Worm (Caenorhabditis elegans) whole organism, young adult: ENCODE data around the gene chw-1.
"Not testable (repeated sequence)": the region's sequence is repeated elsewhere in the genome, so short reads cannot be mapped to it uniquely, and the experiment has no call there.

ENCODE experiments used
- B0019.2 ChIP-seq: fragments of 200-800 bp; sonication (Bioruptor generic); conservative IDR thresholded peaks from 2 replicates; pipeline ENCODE4 v1.3.6; 2022; ENCODE audit warnings: missing genetic modification reagents, missing genetic modification characterization, missing compliant biosample characterization
- B0336.3 ChIP-seq: fragments of 200-800 bp; sonication (Bioruptor generic); IDR thresholded peaks from 2 replicates; pipeline ENCODE4 v1.3.6; 2022; ENCODE audit warnings: missing genetic modification characterization, missing compliant biosample characterization
- F22D6.2 ChIP-seq: sonication (generic microtip); optimal IDR thresholded peaks from 2 replicates; lab custom pipeline; 2016; ENCODE audit warnings: mild to moderate bottlenecking, missing genetic modification characterization, missing compliant biosample characterization
- F55B11.4 ChIP-seq: sonication (generic microtip); optimal IDR thresholded peaks from 2 replicates; lab custom pipeline; 2016; ENCODE audit warnings: missing compliant biosample characterization, missing genetic modification characterization, borderline replicate concordance; ENCODE audit not compliant: insufficient read depth
- K11D2.4 ChIP-seq: fragments of 200-800 bp; sonication (Bioruptor generic); IDR thresholded peaks from 2 replicates; pipeline ENCODE4 v1.3.6; 2022; ENCODE audit warnings: missing genetic modification reagents, missing genetic modification characterization, missing compliant biosample characterization
- K12H6.12 ChIP-seq: fragments of 200-800 bp; sonication (Bioruptor generic); optimal IDR thresholded peaks from 2 replicates; lab custom pipeline; 2018; ENCODE audit warnings: mild to moderate bottlenecking, missing genetic modification characterization, missing compliant biosample characterization
- Y53F4B.3 ChIP-seq: fragments of 200-800 bp; sonication (Bioruptor generic); IDR thresholded peaks from 2 replicates; pipeline ENCODE4 v1.3.6; 2022; ENCODE audit warnings: missing genetic modification reagents, missing genetic modification characterization, missing compliant biosample characterization
- Y79H2A.3 ChIP-seq: fragments of 200-800 bp; sonication (Bioruptor generic); conservative IDR thresholded peaks from 2 replicates; pipeline ENCODE4 v1.3.6; 2022; ENCODE audit warnings: missing genetic modification reagents, missing genetic modification characterization, missing compliant biosample characterization
- Y95B8A.8 ChIP-seq: fragments of 200-800 bp; sonication (Bioruptor generic); IDR thresholded peaks from 2 replicates; pipeline ENCODE4 v1.3.6; 2022; ENCODE audit warnings: missing genetic modification reagents, missing genetic modification characterization, missing compliant biosample characterization
- ama-1 ChIP-seq, 3 experiments: fragments of 150-350 bp in 1 of 3; sonication (generic microtip) in 2 of 3; optimal IDR thresholded peaks; 2 replicates each; lab custom pipeline; 2014 to 2018; ENCODE audit warnings: missing biosample characterization in 2 of 3, missing genetic modification characterization in 2 of 3, missing genetic modification reagents in 2 of 3
- aptf-3 ChIP-seq: fragments of 200-800 bp; sonication (Bioruptor generic); IDR thresholded peaks from 2 replicates; pipeline ENCODE4 v1.3.6; 2022; ENCODE audit warnings: missing genetic modification characterization, missing compliant biosample characterization
- athp-1 ChIP-seq: sonication (generic microtip); optimal IDR thresholded peaks from 2 replicates; lab custom pipeline; 2017; ENCODE audit warnings: mild to moderate bottlenecking, missing genetic modification characterization, missing compliant biosample characterization
- attf-6 ChIP-seq: fragments of 200-800 bp; sonication (Bioruptor generic); IDR thresholded peaks from 2 replicates; pipeline ENCODE4 v1.3.6; 2022; ENCODE audit warnings: missing genetic modification reagents, missing genetic modification characterization, missing compliant biosample characterization
- ccch-3 ChIP-seq: fragments of 200-800 bp; sonication (Bioruptor generic); optimal IDR thresholded peaks from 2 replicates; lab custom pipeline; 2018; ENCODE audit warnings: mild to moderate bottlenecking, missing genetic modification characterization, missing compliant biosample characterization
- ceh-79 ChIP-seq: sonication (generic microtip); optimal IDR thresholded peaks from 2 replicates; lab custom pipeline; 2017; ENCODE audit warnings: mild to moderate bottlenecking, missing genetic modification characterization, missing compliant biosample characterization
- egrh-3 ChIP-seq: fragments of 200-800 bp; sonication (Bioruptor generic); IDR thresholded peaks from 2 replicates; pipeline ENCODE4 v1.3.6; 2022; ENCODE audit warnings: missing genetic modification reagents, missing genetic modification characterization, missing compliant biosample characterization
- fkh-3 ChIP-seq: sonication (generic microtip); optimal IDR thresholded peaks from 2 replicates; lab custom pipeline; 2016; ENCODE audit warnings: mild to moderate bottlenecking, missing genetic modification characterization, missing compliant biosample characterization
- hlh-26 ChIP-seq: fragments of 200-800 bp; sonication (Bioruptor generic); conservative IDR thresholded peaks from 2 replicates; pipeline ENCODE4 v1.3.6; 2022; ENCODE audit warnings: missing genetic modification reagents, missing genetic modification characterization, missing compliant biosample characterization
- hmg-1.2 ChIP-seq: fragments of 200-800 bp; sonication (Bioruptor generic); IDR thresholded peaks from 2 replicates; pipeline ENCODE4 v1.3.6; 2022; ENCODE audit warnings: missing genetic modification reagents, missing genetic modification characterization, missing compliant biosample characterization
- hrde-1 ChIP-seq: sonication (generic microtip); optimal IDR thresholded peaks from 2 replicates; lab custom pipeline; 2016; ENCODE audit warnings: missing genetic modification characterization, mild to moderate bottlenecking, missing compliant biosample characterization, moderate library complexity, missing genotype, missing genetic modification reagents, borderline replicate concordance
- hsf-1 ChIP-seq: fragments of 200-800 bp; sonication (Bioruptor generic); IDR thresholded peaks from 2 replicates; pipeline ENCODE4 v1.3.6; 2022; ENCODE audit warnings: missing genetic modification reagents, missing genetic modification characterization, missing compliant biosample characterization
- lin-26 ChIP-seq: fragments of 200-800 bp; sonication (Bioruptor generic); IDR thresholded peaks from 2 replicates; pipeline ENCODE4 v1.3.6; 2022; ENCODE audit warnings: missing genetic modification reagents, missing genetic modification characterization, missing compliant biosample characterization
- mes-4 ChIP-seq: sonication (generic microtip); optimal IDR thresholded peaks from 2 replicates; lab custom pipeline; 2016; ENCODE audit warnings: missing genotype, missing genetic modification characterization, missing compliant biosample characterization
- mxl-1 ChIP-seq: sonication (generic microtip); optimal IDR thresholded peaks from 2 replicates; lab custom pipeline; 2016; ENCODE audit warnings: missing genetic modification characterization, missing compliant biosample characterization
- nfya-2 ChIP-seq: fragments of 200-800 bp; sonication (Bioruptor generic); IDR thresholded peaks from 2 replicates; pipeline ENCODE4 v1.3.6; 2022; ENCODE audit warnings: missing genetic modification reagents, missing genetic modification characterization, missing compliant biosample characterization
- nfyb-1 ChIP-seq: fragments of 200-800 bp; sonication (Bioruptor generic); IDR thresholded peaks from 2 replicates; pipeline ENCODE4 v1.3.6; 2022; ENCODE audit warnings: missing genetic modification reagents, missing genetic modification characterization, missing compliant biosample characterization
- nhr-27 ChIP-seq: fragments of 200-800 bp; sonication (Bioruptor generic); optimal IDR thresholded peaks from 2 replicates; lab custom pipeline; 2018; ENCODE audit warnings: mild to moderate bottlenecking, missing genetic modification characterization, moderate library complexity, missing compliant biosample characterization
- pbrm-1 ChIP-seq: fragments of 200-800 bp; sonication (Bioruptor generic); IDR thresholded peaks from 2 replicates; pipeline ENCODE4 v1.3.6; 2022; ENCODE audit warnings: missing genetic modification reagents, missing genetic modification characterization, missing compliant biosample characterization
- sdz-38 ChIP-seq: sonication (generic microtip); optimal IDR thresholded peaks from 2 replicates; lab custom pipeline; 2016; ENCODE audit warnings: missing genotype, missing genetic modification characterization, missing compliant biosample characterization
- sea-2 ChIP-seq: fragments of 200-800 bp; sonication (Bioruptor generic); IDR thresholded peaks from 2 replicates; pipeline ENCODE4 v1.3.6; 2022; ENCODE audit warnings: missing genetic modification characterization, missing compliant biosample characterization
- snpc-1.1 ChIP-seq: sonication (generic microtip); optimal IDR thresholded peaks from 2 replicates; lab custom pipeline; 2017; ENCODE audit warnings: missing genetic modification characterization, mild to moderate bottlenecking, missing compliant biosample characterization, antibody characterized with exemption, moderate library complexity, missing genotype, missing genetic modification reagents; ENCODE audit not compliant: insufficient read depth
- snpc-1.3 ChIP-seq: sonication (generic microtip); optimal IDR thresholded peaks from 2 replicates; lab custom pipeline; 2017; ENCODE audit warnings: missing genetic modification characterization, mild to moderate bottlenecking, missing compliant biosample characterization, antibody characterized with exemption, moderate library complexity, missing genotype, missing genetic modification reagents; ENCODE audit not compliant: insufficient read depth
- snpc-4 ChIP-seq, 5 experiments: fragments of 150-350 bp in 1 of 5; sonication (generic microtip) in 4 of 5; optimal IDR thresholded peaks; 2 replicates each; lab custom pipeline; 2014 to 2018; ENCODE audit warnings: missing genetic modification characterization in 5 of 5, missing biosample characterization in 3 of 5, antibody characterized with exemption in 2 of 5, mild to moderate bottlenecking in 2 of 5, missing compliant biosample characterization in 2 of 5, missing genotype in 2 of 5, moderate library complexity in 2 of 5, missing genetic modification reagents in 1 of 5
- unc-62 ChIP-seq: fragments of 150-350 bp; optimal IDR thresholded peaks from 2 replicates; lab custom pipeline; 2014; ENCODE audit warnings: missing biosample characterization, missing genetic modification reagents, missing genetic modification characterization
- zfh-2 ChIP-seq: fragments of 200-800 bp; sonication (Bioruptor generic); conservative IDR thresholded peaks from 2 replicates; pipeline ENCODE4 v1.3.6; 2022; ENCODE audit warnings: missing genetic modification reagents, missing genetic modification characterization, missing compliant biosample characterization
- ztf-18 ChIP-seq: sonication (generic microtip); optimal IDR thresholded peaks from 2 replicates; lab custom pipeline; 2016; ENCODE audit warnings: missing genotype, mild to moderate bottlenecking, missing genetic modification characterization, missing compliant biosample characterization
- ztf-25 ChIP-seq: fragments of 200-800 bp; sonication (Bioruptor generic); IDR thresholded peaks from 2 replicates; pipeline ENCODE4 v1.3.6; 2022; ENCODE audit warnings: missing genetic modification reagents, missing genetic modification characterization, missing compliant biosample characterization
- ztf-6 ChIP-seq: fragments of 200-800 bp; sonication (Bioruptor generic); IDR thresholded peaks from 2 replicates; pipeline ENCODE4 v1.3.6; 2022; ENCODE audit warnings: missing genetic modification reagents, missing genetic modification characterization, missing compliant biosample characterization

chw-1 gene

ce11 chrV:10456801-10457200 lies 5.3 kb upstream of the chw-1 start:
- TF ChIP-seq attf-6 (GFP tag; lab: Robert Waterston, UW) (peak; percentile 76; the same call in 1 of the 2 replicates), pbrm-1 (peak; percentile 47; the same call in 1 of the 2 replicates), hmg-1.2 (GFP tag; lab: Robert Waterston, UW) (peak; percentile 69), snpc-1.1 (tag; lab: Kevin White, UChicago) (peak; percentile 62), snpc-4 (tag; optimal IDR thresholded peaks at IDR 0.05; lab: Kevin White, UChicago) (peak in 3 of 4 experiments; percentile 45 to 85 (median 72))
- TF ChIP-seq snpc-4 (GFP tag; optimal IDR thresholded peaks at IDR 0.05; lab: Kevin White, UChicago) = not testable (repeated sequence)

ce11 chrV:10457247-10457646 lies 4.8 kb upstream of the chw-1 start, which contains the start of gene F22E12.1:
F22E12.1 (minus strand) TSS chrV:10457347.
- no peak for TF ChIP-seq pbrm-1
- no peak for TF ChIP-seq nhr-27 (tag; lab: Kevin White, UChicago)
- TF ChIP-seq F55B11.4 (tag; lab: Kevin White, UChicago) = no peak
- no peak for TF ChIP-seq sea-2
- no peak for TF ChIP-seq lin-26 (GFP tag; lab: Robert Waterston, UW)

- TF ChIP-seq pbrm-1 (no peak), nhr-27 (tag; lab: Kevin White, UChicago) (no peak), aptf-3 (GFP tag; lab: Robert Waterston, UW) (no peak), nfya-2 (no peak), ccch-3 (GFP tag; lab: Kevin White, UChicago) (no peak), F22D6.2 (tag; lab: Kevin White, UChicago) (no peak), mes-4 (tag; lab: Kevin White, UChicago) (no peak), sdz-38 (no peak), fkh-3 (tag; lab: Kevin White, UChicago) (no peak), unc-62 (no peak), B0336.3 (GFP tag; lab: Robert Waterston, UW) (no peak), hsf-1 (GFP tag; lab: Robert Waterston, UW) (no peak), egrh-3 (GFP tag; lab: Robert Waterston, UW) (no peak), Y53F4B.3 (GFP tag; lab: Robert Waterston, UW) (no peak), lin-26 (GFP tag; lab: Robert Waterston, UW) (no peak), ztf-6 (GFP tag; lab: Robert Waterston, UW) (no peak), snpc-1.3 (tag; lab: Kevin White, UChicago) (no peak)
Observed at ce11 chrV:10460685-10461084, 1.4 kb upstream of the chw-1 start.

ce11 chrV:10463276-10463675 lies 1.2 kb downstream of the chw-1 start, which contains the start of gene F22E12.3:
F22E12.3 (minus strand) TSS chrV:10463376.
- no peak for TF ChIP-seq nfyb-1 (GFP tag; lab: Robert Waterston, UW)

- TF ChIP-seq Y95B8A.8 (GFP tag; lab: Robert Waterston, UW) (no peak), ceh-79 (tag; lab: Kevin White, UChicago) (no peak)
Observed at ce11 chrV:10464160-10464559, 2.1 kb downstream of the chw-1 start.

ce11 chrV:10464746-10465145 lies 2.7 kb downstream of the chw-1 start:
- TF ChIP-seq K12H6.12 = no peak
- no peak for TF ChIP-seq hlh-26
- TF ChIP-seq ztf-6 (GFP tag; lab: Robert Waterston, UW) = no peak
- TF ChIP-seq hrde-1 (tag; lab: Kevin White, UChicago) = no peak
- TF ChIP-seq zfh-2 (GFP tag; lab: Robert Waterston, UW) = no peak
- TF ChIP-seq lin-26 (GFP tag; lab: Robert Waterston, UW) = no peak
- TF ChIP-seq ztf-18 (tag; lab: Kevin White, UChicago) = no peak
- TF ChIP-seq Y79H2A.3 (GFP tag; lab: Robert Waterston, UW) = no peak
- TF ChIP-seq B0019.2 (GFP tag; lab: Robert Waterston, UW) = no peak
- TF ChIP-seq mxl-1 (tag; lab: Kevin White, UChicago) = no peak
- no peak for TF ChIP-seq K11D2.4 (GFP tag; lab: Robert Waterston, UW)
- TF ChIP-seq snpc-4 (GFP tag; optimal IDR thresholded peaks at IDR 0.05; lab: Kevin White, UChicago) = no peak
- TF ChIP-seq snpc-4 (tag; optimal IDR thresholded peaks at IDR 0.05; lab: Kevin White, UChicago) = no peak
- TF ChIP-seq ama-1 (optimal IDR thresholded peaks at IDR 0.05; lab: Kevin White, UChicago) = no peak
- TF ChIP-seq ama-1 (GFP tag; optimal IDR thresholded peaks at IDR 0.05; lab: Kevin White, UChicago) = no peak
- TF ChIP-seq ztf-25 (GFP tag; lab: Robert Waterston, UW) = no peak
- TF ChIP-seq nfyb-1 (GFP tag; lab: Robert Waterston, UW) = no peak
- no peak for TF ChIP-seq athp-1 (tag; lab: Kevin White, UChicago)
